Worm (Caenorhabditis elegans): ENCODE data around the gene pbs-1.

The pbs-1 gene

DNA sequence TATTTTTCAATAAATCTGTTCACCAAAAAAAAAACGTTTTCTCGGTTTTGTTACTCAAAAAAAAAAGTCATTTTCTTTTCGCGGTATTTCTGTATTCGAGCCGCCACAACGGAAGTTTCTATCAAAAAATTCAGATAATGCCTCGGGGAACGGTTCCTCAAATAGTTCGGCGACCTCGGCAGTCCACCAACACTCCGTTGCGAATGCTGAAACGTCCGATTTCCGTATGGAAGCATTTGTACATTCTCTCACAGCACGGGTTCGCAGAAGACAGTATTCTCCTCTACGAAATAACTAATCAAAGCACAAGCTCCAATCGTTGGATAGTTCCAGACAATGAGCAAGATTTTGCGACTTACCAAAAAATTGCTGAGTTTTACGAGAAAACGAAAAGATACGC is 49.6 kb downstream of the pbs-1 start, which contains the start of gene Y41D4B.4 (continued):
- TF ChIP-seq ztf-25 (GFP tag; IDR thresholded peaks at IDR 0.05) (no peak), lin-26 (GFP tag; IDR thresholded peaks at IDR 0.05) (no peak), ceh-27 (GFP tag; optimal IDR thresholded peaks at IDR 0.05) (no peak)

DNA sequence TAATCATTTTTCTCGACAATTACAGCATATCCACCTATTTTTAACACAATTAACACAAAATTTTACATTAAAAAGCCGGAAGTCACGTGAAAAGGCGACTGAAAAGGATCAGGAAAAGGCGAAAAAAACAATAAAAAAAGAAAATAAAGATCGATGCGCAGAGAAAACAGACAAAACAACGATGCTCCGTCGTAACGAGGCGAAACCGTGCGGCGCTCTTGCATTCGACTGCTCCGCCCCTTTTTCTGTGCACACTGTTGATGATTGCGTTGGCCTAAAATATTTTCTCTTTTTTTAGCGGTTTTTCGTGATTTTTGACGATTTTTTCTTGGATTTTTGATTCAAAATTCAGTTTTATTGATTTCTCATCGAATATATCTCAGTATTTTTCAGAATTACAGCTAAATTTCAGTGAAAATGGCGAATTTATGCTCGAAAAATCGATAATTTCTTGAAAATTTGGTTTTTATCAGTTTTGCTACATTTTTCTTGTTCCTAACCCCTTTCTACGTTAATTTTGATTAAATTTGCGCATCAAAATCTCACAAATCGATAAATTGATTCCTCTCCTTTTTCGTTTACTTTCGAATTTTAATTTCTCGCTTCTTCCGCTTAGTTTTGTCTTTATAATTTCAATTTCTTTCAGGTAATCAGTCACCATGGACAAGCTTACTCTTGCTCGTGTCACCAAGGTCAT is 50.4 kb downstream of the pbs-1 start, which contains the start of gene rps-28:
Gene rps-28, plus strand, starts transcription at position 647 of the 697 bp plus-strand sequence.
- no peak for TF ChIP-seq akir-1 (GFP tag; optimal IDR thresholded peaks at IDR 0.05)
- peak; percentile 55 for TF ChIP-seq snpc-1.1 (tag; optimal IDR thresholded peaks at IDR 0.05; ENCODE audit: insufficient read depth)
- peak; percentile 75 for TF ChIP-seq hsf-1 (GFP tag; IDR thresholded peaks at IDR 0.05)
- TF ChIP-seq F33H1.4 (GFP tag; IDR thresholded peaks at IDR 0.05): peak; percentile 84
- no peak for TF ChIP-seq mes-4 (tag; optimal IDR thresholded peaks at IDR 0.05)
- no peak for TF ChIP-seq F55B11.4 (tag; optimal IDR thresholded peaks at IDR 0.05; ENCODE audit: borderline replicate concordance, insufficient read depth)
- TF ChIP-seq gei-17 (GFP tag; optimal IDR thresholded peaks at IDR 0.05): peak; percentile 47
- peak; percentile 57 for TF ChIP-seq F22D6.2 (tag; optimal IDR thresholded peaks at IDR 0.05)
- TF ChIP-seq F10E7.11 (tag; optimal IDR thresholded peaks at IDR 0.05): no peak
- TF ChIP-seq F37B4.10 (GFP tag; IDR thresholded peaks at IDR 0.05): 0 out of 2 replicates have a peak, but pooled peaks have one; percentile 67
- no peak for TF ChIP-seq ccch-3 (GFP tag; optimal IDR thresholded peaks at IDR 0.05)
- TF ChIP-seq cebp-2 (GFP tag; IDR thresholded peaks at IDR 0.05): no peak
- peak; percentile 77 for TF ChIP-seq dpl-1 (GFP tag; optimal IDR thresholded peaks at IDR 0.05)
- peak; percentile 71; the same call in 1 of the 2 replicates for TF ChIP-seq hmg-20 (GFP tag; IDR thresholded peaks at IDR 0.05)
- TF ChIP-seq athp-1 (tag; optimal IDR thresholded peaks at IDR 0.05): peak; percentile 99
- peak; percentile 95 for TF ChIP-seq zfh-2 (GFP tag; conservative IDR thresholded peaks at IDR 0.05)
- TF ChIP-seq rcor-1 (GFP tag; IDR thresholded peaks at IDR 0.05): peak; percentile 95
- peak; percentile 65; the same call in 1 of the 2 replicates for TF ChIP-seq egl-44 (GFP tag; IDR thresholded peaks at IDR 0.05)
- TF ChIP-seq repo-1 (tag; optimal IDR thresholded peaks at IDR 0.05): peak; percentile 67
- peak; percentile 90 for TF ChIP-seq ZK185.1 (tag; optimal IDR thresholded peaks at IDR 0.05; ENCODE audit: poor library complexity, severe bottlenecking)
- peak; percentile 16 for TF ChIP-seq hrde-1 (tag; optimal IDR thresholded peaks at IDR 0.05; ENCODE audit: borderline replicate concordance)
- TF ChIP-seq zim-3 (tag; optimal IDR thresholded peaks at IDR 0.05): no peak
- TF ChIP-seq F52B5.7 (tag; optimal IDR thresholded peaks at IDR 0.05): peak; percentile 17
- peak; percentile 91 for TF ChIP-seq somi-1 (GFP tag; optimal IDR thresholded peaks at IDR 0.05)
- TF ChIP-seq ztf-25 (GFP tag; IDR thresholded peaks at IDR 0.05): peak; percentile 91
- TF ChIP-seq chd-7 (tag; optimal IDR thresholded peaks at IDR 0.05): peak; percentile 76
- TF ChIP-seq atf-7 (tag; optimal IDR thresholded peaks at IDR 0.05): peak; percentile 69
- TF ChIP-seq Y79H2A.3 (GFP tag; conservative IDR thresholded peaks at IDR 0.05): no peak; the same call in 1 of the 2 replicates
- peak; percentile 95 for TF ChIP-seq nhr-80 (tag; optimal IDR thresholded peaks at IDR 0.05)
- peak; percentile 86; the same call in 1 of the 2 replicates for TF ChIP-seq ztf-28 (GFP tag; IDR thresholded peaks at IDR 0.05)
- TF ChIP-seq lsy-27 (tag; optimal IDR thresholded peaks at IDR 0.05; ENCODE audit: borderline replicate concordance, insufficient read depth): peak; percentile 70
- TF ChIP-seq snpc-1.3 (tag; optimal IDR thresholded peaks at IDR 0.05; ENCODE audit: insufficient read depth): peak; percentile 84
- peak; percentile 90 for TF ChIP-seq madf-10 (tag; optimal IDR thresholded peaks at IDR 0.05)
- peak; percentile 98 for TF ChIP-seq dox-1 (GFP tag; IDR thresholded peaks at IDR 0.05)
- no peak for TF ChIP-seq mxl-1 (tag; optimal IDR thresholded peaks at IDR 0.05)
- no peak for TF ChIP-seq fkh-3 (tag; optimal IDR thresholded peaks at IDR 0.05)
- TF ChIP-seq ztf-22 (GFP tag; optimal IDR thresholded peaks at IDR 0.05): peak; percentile 69
- TF ChIP-seq die-1 (tag; optimal IDR thresholded peaks at IDR 0.05): peak; percentile 65
- TF ChIP-seq lag-1 (GFP tag; IDR thresholded peaks at IDR 0.05): no peak
- peak; percentile 86 for TF ChIP-seq B0019.2 (GFP tag; conservative IDR thresholded peaks at IDR 0.05)
- no peak for TF ChIP-seq mel-28 (tag; optimal IDR thresholded peaks at IDR 0.05; ENCODE audit: borderline replicate concordance)
- no peak for TF ChIP-seq F57A8.1 (GFP tag; optimal IDR thresholded peaks at IDR 0.05)
- TF ChIP-seq ztf-6 (GFP tag; IDR thresholded peaks at IDR 0.05): peak; percentile 83; the same call in 1 of the 2 replicates

All from whole organism, young adult.